Worm (Caenorhabditis elegans) whole organism, L2 larva: ENCODE results near the gene nlp-5.

ENCODE experiments used
- F13H6.1 ChIP-seq: sonication (generic microtip); optimal IDR thresholded peaks from 2 replicates; lab custom pipeline; 2016; ENCODE audit warnings: missing genetic modification characterization, missing compliant biosample characterization
- aly-2 ChIP-seq: fragments of 150-350 bp; optimal IDR thresholded peaks from 2 replicates; lab custom pipeline; 2014; ENCODE audit warnings: missing biosample characterization, missing genetic modification characterization
- egl-27 ChIP-seq: sonication (generic microtip); optimal IDR thresholded peaks from 3 replicates; lab custom pipeline; 2017; ENCODE audit warnings: missing biosample characterization, missing genetic modification reagents, missing genetic modification characterization
- lin-13 ChIP-seq: fragments of 150-350 bp; optimal IDR thresholded peaks from 2 replicates; lab custom pipeline; 2014; ENCODE audit warnings: missing biosample characterization, missing genetic modification reagents, missing genetic modification characterization
- nhr-10 ChIP-seq: sonication (generic microtip); optimal IDR thresholded peaks from 2 replicates; lab custom pipeline; 2017; ENCODE audit warnings: missing biosample characterization, missing genetic modification characterization
- nhr-237 ChIP-seq: fragments of 150-350 bp; optimal IDR thresholded peaks from 2 replicates; lab custom pipeline; 2014; ENCODE audit warnings: missing biosample characterization, missing genetic modification characterization
- nhr-77 ChIP-seq: fragments of 150-350 bp; optimal IDR thresholded peaks from 2 replicates; lab custom pipeline; 2014; ENCODE audit warnings: missing biosample characterization, missing genetic modification characterization
- zag-1 ChIP-seq: fragments of 150-350 bp; optimal IDR thresholded peaks from 2 replicates; lab custom pipeline; 2014; ENCODE audit warnings: missing biosample characterization, missing genetic modification characterization
- ztf-11 ChIP-seq: sonication (generic microtip); optimal IDR thresholded peaks from 2 replicates; lab custom pipeline; 2017; ENCODE audit warnings: missing biosample characterization, missing genetic modification characterization

- TF ChIP-seq egl-27 (tag; lab: Kevin White, UChicago) (no peak), nhr-10 (tag; lab: Kevin White, UChicago) (no peak), F13H6.1 (tag; lab: Kevin White, UChicago) (no peak), nhr-77 (tag; lab: Kevin White, UChicago) (no peak), ztf-11 (no peak), aly-2 (tag; lab: Kevin White, UChicago) (no peak), zag-1 (no peak), nhr-237 (tag; lab: Kevin White, UChicago) (no peak), lin-13 (GFP tag; lab: Kevin White, UChicago) (no peak)
Measured at ce11 chrII:8222309-8223065, 15.8 kb upstream of the nlp-5 start, which contains the start of gene dab-1.
